Worm (Caenorhabditis elegans) whole organism, L4/young adult: ENCODE results near the gene Y38H6A.5.

ENCODE experiments used
- dao-5 ChIP-seq: sonication (generic microtip); optimal IDR thresholded peaks from 2 replicates; lab custom pipeline; 2016; ENCODE audit warnings: missing genotype, missing genetic modification characterization, moderate library complexity, missing compliant biosample characterization
- him-1 ChIP-seq: sonication (generic microtip); optimal IDR thresholded peaks from 2 replicates; lab custom pipeline; 2016; ENCODE audit warnings: missing genotype, missing genetic modification reagents, missing genetic modification characterization, missing compliant biosample characterization

- no peak for TF ChIP-seq him-1 (tag; lab: Kevin White, UChicago)
- no peak for TF ChIP-seq dao-5 (tag; lab: Kevin White, UChicago)
These were observed 9.7 kb downstream of the Y38H6A.5 start, which contains the start of gene Y38H6A.1 for ce11 chrV:20325417-20325816.
